Fruit fly (Drosophila melanogaster) whole organism, embryonic: ENCODE data around the gene Shmt.

ENCODE experiments used
- ATbp ChIP-seq: fragments of 200-800 bp; sonication (Bioruptor generic); optimal IDR thresholded peaks from 2 replicates; lab custom pipeline; 2017; ENCODE audit warnings: missing biosample characterization, mild to moderate bottlenecking, missing genetic modification characterization, missing genetic modification reagents
- Antp ChIP-seq: fragments of 200-800 bp; sonication (Bioruptor generic); optimal IDR thresholded peaks from 3 replicates; lab custom pipeline; 2016; ENCODE audit warnings: missing biosample characterization, missing genetic modification characterization
- B-H2 ChIP-seq: fragments of 200-800 bp; sonication (Bioruptor generic); optimal IDR thresholded peaks from 2 replicates; lab custom pipeline; 2018; ENCODE audit warnings: missing biosample characterization, mild to moderate bottlenecking, missing genetic modification characterization
- Bdp1 ChIP-seq: fragments of 200-800 bp; sonication (Bioruptor generic); optimal IDR thresholded peaks from 3 replicates; lab custom pipeline; 2016; ENCODE audit warnings: missing biosample characterization, missing genetic modification characterization
- CG11085 ChIP-seq: fragments of 200-800 bp; sonication (Bioruptor generic); IDR thresholded peaks from 2 replicates; pipeline ENCODE4 v1.3.6; 2022; ENCODE audit warnings: missing biosample characterization, missing genetic modification characterization
- CG11560 ChIP-seq: fragments of 200-800 bp; sonication (Bioruptor generic); IDR thresholded peaks from 3 replicates; pipeline ENCODE4 v1.3.6; 2022; ENCODE audit warnings: missing biosample characterization, missing genetic modification characterization
- CG12104 ChIP-seq: fragments of 200-800 bp; sonication (Bioruptor generic); optimal IDR thresholded peaks from 3 replicates; lab custom pipeline; 2016; ENCODE audit warnings: missing biosample characterization, missing genetic modification characterization
- CG12219 ChIP-seq: fragments of 200-800 bp; sonication (Bioruptor generic); optimal IDR thresholded peaks from 3 replicates; lab custom pipeline; 2018; ENCODE audit warnings: missing biosample characterization, mild to moderate bottlenecking, missing genetic modification characterization
- CG12299 ChIP-seq: fragments of 200-800 bp; sonication (Bioruptor generic); optimal IDR thresholded peaks from 2 replicates; lab custom pipeline; 2018; ENCODE audit warnings: missing biosample characterization, mild to moderate bottlenecking, missing genetic modification characterization
- CG13287 ChIP-seq: fragments of 200-800 bp; sonication (Bioruptor generic); IDR thresholded peaks from 2 replicates; pipeline ENCODE4 v1.3.6; 2022; ENCODE audit warnings: missing biosample characterization, missing genetic modification characterization; ENCODE audit not compliant: partially characterized antibody
- CG15073 ChIP-seq: fragments of 200-800 bp; sonication (Bioruptor generic); optimal IDR thresholded peaks from 2 replicates; lab custom pipeline; 2016; ENCODE audit warnings: missing biosample characterization, missing genetic modification characterization
- CG15514 ChIP-seq: fragments of 200-800 bp; sonication (Bioruptor generic); optimal IDR thresholded peaks from 3 replicates; lab custom pipeline; 2017; ENCODE audit warnings: missing biosample characterization, missing genetic modification characterization, mild to moderate bottlenecking, moderate library complexity, missing genetic modification reagents
- CG2875 ChIP-seq: fragments of 200-800 bp; sonication (Bioruptor generic); optimal IDR thresholded peaks from 2 replicates; lab custom pipeline; 2017; ENCODE audit warnings: missing biosample characterization, mild to moderate bottlenecking, missing genetic modification characterization, missing genetic modification reagents
- CG31388 ChIP-seq: fragments of 200-800 bp; sonication (Bioruptor generic); optimal IDR thresholded peaks from 2 replicates; lab custom pipeline; 2016; ENCODE audit warnings: missing biosample characterization, missing genetic modification characterization
- CG42726 ChIP-seq: fragments of 200-800 bp; sonication (Bioruptor generic); IDR thresholded peaks from 2 replicates; pipeline ENCODE4 v1.3.6; 2022; ENCODE audit warnings: missing biosample characterization, missing genetic modification characterization; ENCODE audit not compliant: partially characterized antibody
- CG4360 ChIP-seq: fragments of 200-800 bp; sonication (Bioruptor generic); IDR thresholded peaks from 2 replicates; pipeline ENCODE4 v1.3.6; 2022; ENCODE audit warnings: missing biosample characterization, missing genetic modification characterization
- CG6765 ChIP-seq: fragments of 200-800 bp; sonication (Bioruptor generic); optimal IDR thresholded peaks from 3 replicates; lab custom pipeline; 2017; ENCODE audit warnings: missing biosample characterization, mild to moderate bottlenecking, missing genetic modification characterization
- CG7556 ChIP-seq: fragments of 200-800 bp; sonication (Bioruptor generic); optimal IDR thresholded peaks from 2 replicates; lab custom pipeline; 2017; ENCODE audit warnings: missing biosample characterization, mild to moderate bottlenecking, missing genetic modification characterization
- CG7987 ChIP-seq: fragments of 200-800 bp; sonication (Bioruptor generic); optimal IDR thresholded peaks from 2 replicates; lab custom pipeline; 2018; ENCODE audit warnings: missing biosample characterization, mild to moderate bottlenecking, missing genetic modification characterization, moderate library complexity
- CG8290 ChIP-seq, 3 experiments: fragments of 200-800 bp; sonication (Bioruptor generic); optimal IDR thresholded peaks; 2 replicates each; lab custom pipeline; 2016 to 2019; ENCODE audit warnings: missing biosample characterization in 3 of 3, missing genetic modification characterization in 3 of 3, mild to moderate bottlenecking in 2 of 3, moderate library complexity in 1 of 3
- CG8478 ChIP-seq: fragments of >200 bp; optimal IDR thresholded peaks from 2 replicates; lab custom pipeline; 2018
- CHES-1-like ChIP-seq: fragments of 200-800 bp; sonication (Bioruptor generic); optimal IDR thresholded peaks from 2 replicates; lab custom pipeline; 2016; ENCODE audit warnings: missing biosample characterization, missing genetic modification characterization
- CoRest ChIP-seq: fragments of 200-800 bp; sonication (Bioruptor generic); optimal IDR thresholded peaks from 3 replicates; lab custom pipeline; 2018; ENCODE audit warnings: missing biosample characterization, mild to moderate bottlenecking, missing genetic modification characterization, moderate library complexity
- Dll ChIP-seq: fragments of 200-800 bp; sonication (Bioruptor generic); IDR thresholded peaks from 4 replicates; pipeline ENCODE4 v1.3.6; 2022; ENCODE audit warnings: missing biosample characterization, missing genetic modification characterization; ENCODE audit not compliant: partially characterized antibody
- Dref ChIP-seq: fragments of 200-800 bp; sonication (Bioruptor generic); IDR thresholded peaks from 2 replicates; pipeline ENCODE4 v1.3.6; 2022; ENCODE audit warnings: missing biosample characterization, missing genetic modification characterization
- Eip74EF ChIP-seq, 2 experiments: fragments of 200-800 bp in 1 of 2; fragments of >200 bp in 1 of 2; sonication (Bioruptor generic) in 1 of 2; optimal IDR thresholded peaks; 2 replicates each; lab custom pipeline; 2017 to 2019; ENCODE audit warnings: missing biosample characterization in 2 of 2, missing genetic modification characterization in 2 of 2, mild to moderate bottlenecking in 1 of 2, moderate library complexity in 1 of 2
- Ets65A ChIP-seq: fragments of 200-800 bp; sonication (Bioruptor generic); peaks from one replicate; lab custom pipeline; 2016; ENCODE audit warnings: missing biosample characterization, missing genetic modification characterization
- Ets97D ChIP-seq: fragments of 200-800 bp; sonication (Bioruptor generic); optimal IDR thresholded peaks from 3 replicates; lab custom pipeline; 2016; ENCODE audit warnings: missing biosample characterization, missing genetic modification characterization
- HLH3B ChIP-seq: fragments of 200-800 bp; sonication (Bioruptor generic); IDR thresholded peaks from 2 replicates; pipeline ENCODE4 v1.3.6; 2022; ENCODE audit warnings: missing biosample characterization, missing genetic modification characterization
- Hand ChIP-seq: fragments of 200-800 bp; sonication (Bioruptor generic); optimal IDR thresholded peaks from 2 replicates; lab custom pipeline; 2017; ENCODE audit warnings: mild to moderate bottlenecking, missing biosample characterization, missing genetic modification reagents, missing genetic modification characterization
- Hmx ChIP-seq: fragments of 200-800 bp; sonication (Bioruptor generic); optimal IDR thresholded peaks from 2 replicates; lab custom pipeline; 2016; ENCODE audit warnings: missing biosample characterization, missing genetic modification characterization
- Lhr ChIP-seq: fragments of 200-800 bp; sonication (Bioruptor generic); optimal IDR thresholded peaks from 3 replicates; lab custom pipeline; 2017; ENCODE audit warnings: mild to moderate bottlenecking, missing biosample characterization, missing genetic modification reagents, missing genetic modification characterization
- Lim3 ChIP-seq: fragments of 200-800 bp; sonication (Bioruptor generic); IDR thresholded peaks from 2 replicates; pipeline ENCODE4 v1.3.6; 2022; ENCODE audit warnings: missing biosample characterization, missing genetic modification characterization
- MBD-R2 ChIP-seq: fragments of 200-800 bp; sonication (Bioruptor generic); IDR thresholded peaks from 2 replicates; pipeline ENCODE4 v1.3.6; 2022; ENCODE audit warnings: missing biosample characterization, missing genetic modification characterization
- Med ChIP-seq: fragments of 200-800 bp; sonication (Bioruptor generic); peaks from one replicate; lab custom pipeline; 2016; ENCODE audit warnings: missing biosample characterization, missing genetic modification characterization, mild to moderate bottlenecking, inconsistent platforms, moderate library complexity
- Six4 ChIP-seq: fragments of 200-800 bp; sonication (Bioruptor generic); optimal IDR thresholded peaks from 2 replicates; lab custom pipeline; 2016; ENCODE audit warnings: missing biosample characterization, missing genetic modification characterization
- ato ChIP-seq: fragments of 200-800 bp; sonication (Bioruptor generic); IDR thresholded peaks from 2 replicates; pipeline ENCODE4 v1.3.6; 2022; ENCODE audit warnings: missing biosample characterization, missing genetic modification characterization; ENCODE audit not compliant: partially characterized antibody
- chm ChIP-seq: fragments of 200-800 bp; sonication (Bioruptor generic); IDR thresholded peaks from 2 replicates; pipeline ENCODE4 v1.3.6; 2022; ENCODE audit warnings: missing biosample characterization, missing genetic modification characterization
- crp ChIP-seq, 2 experiments: fragments of 200-800 bp; sonication (Bioruptor generic); optimal IDR thresholded peaks; 2 replicates in 1 of 2; 3 replicates in 1 of 2; lab custom pipeline; 2017; ENCODE audit warnings: missing biosample characterization in 2 of 2, missing genetic modification characterization in 2 of 2, mild to moderate bottlenecking in 1 of 2, moderate library complexity in 1 of 2
- esg ChIP-seq: fragments of 200-800 bp; sonication (Bioruptor generic); conservative IDR thresholded peaks from 2 replicates; pipeline ENCODE4 v1.3.6; 2022; ENCODE audit warnings: missing biosample characterization, missing genetic modification characterization
- exex ChIP-seq: fragments of 200-800 bp; sonication (Bioruptor generic); optimal IDR thresholded peaks from 4 replicates; lab custom pipeline; 2018; ENCODE audit warnings: missing biosample characterization, mild to moderate bottlenecking, missing genetic modification characterization, moderate library complexity
- hkb ChIP-seq, 2 experiments: fragments of 200-800 bp in 1 of 2; fragments of >200 bp in 1 of 2; sonication (Bioruptor generic) in 1 of 2; IDR thresholded peaks in 1 of 2; optimal IDR thresholded peaks in 1 of 2; 2 replicates each; pipeline versions ENCODE4 v1.3.6 to Lab custom; 2017 to 2022; ENCODE audit warnings: missing biosample characterization in 1 of 2, missing genetic modification characterization in 1 of 2
- klu ChIP-seq: fragments of 200-800 bp; sonication (Bioruptor generic); IDR thresholded peaks from 2 replicates; pipeline ENCODE4 v1.3.6; 2022; ENCODE audit warnings: missing biosample characterization, missing genetic modification characterization
- pnt ChIP-seq: fragments of 200-800 bp; sonication (Bioruptor generic); optimal IDR thresholded peaks from 3 replicates; lab custom pipeline; 2016; ENCODE audit warnings: missing biosample characterization, missing genetic modification characterization
- pum ChIP-seq: fragments of 200-800 bp; sonication (Bioruptor generic); optimal IDR thresholded peaks from 2 replicates; lab custom pipeline; 2016; ENCODE audit warnings: missing biosample characterization, missing genetic modification characterization
- sc ChIP-seq, 3 experiments: fragments of >200 bp in 2 of 3; fragments of 200-800 bp in 1 of 3; sonication (Bioruptor generic) in 1 of 3; optimal IDR thresholded peaks; 2 replicates in 2 of 3; 3 replicates in 1 of 3; lab custom pipeline; 2017; ENCODE audit warnings: mild to moderate bottlenecking in 1 of 3, missing biosample characterization in 1 of 3, missing genetic modification characterization in 1 of 3, missing genetic modification reagents in 1 of 3
- sisA ChIP-seq: fragments of 200-800 bp; sonication (Bioruptor generic); IDR thresholded peaks from 2 replicates; pipeline ENCODE4 v1.3.6; 2022; ENCODE audit warnings: missing biosample characterization, missing genetic modification characterization
- slp2 ChIP-seq: fragments of 200-800 bp; sonication (Bioruptor generic); optimal IDR thresholded peaks from 2 replicates; lab custom pipeline; 2016; ENCODE audit warnings: missing biosample characterization, missing genetic modification characterization
- tgo ChIP-seq: fragments of 200-800 bp; sonication (Bioruptor generic); IDR thresholded peaks from 3 replicates; pipeline ENCODE4 v1.3.6; 2022; ENCODE audit warnings: missing biosample characterization, missing genetic modification characterization
- vfl ChIP-seq: fragments of 200-800 bp; sonication (Bioruptor generic); optimal IDR thresholded peaks from 2 replicates; lab custom pipeline; 2016; ENCODE audit warnings: missing biosample characterization, missing genetic modification characterization

Gene Shmt

DNA sequence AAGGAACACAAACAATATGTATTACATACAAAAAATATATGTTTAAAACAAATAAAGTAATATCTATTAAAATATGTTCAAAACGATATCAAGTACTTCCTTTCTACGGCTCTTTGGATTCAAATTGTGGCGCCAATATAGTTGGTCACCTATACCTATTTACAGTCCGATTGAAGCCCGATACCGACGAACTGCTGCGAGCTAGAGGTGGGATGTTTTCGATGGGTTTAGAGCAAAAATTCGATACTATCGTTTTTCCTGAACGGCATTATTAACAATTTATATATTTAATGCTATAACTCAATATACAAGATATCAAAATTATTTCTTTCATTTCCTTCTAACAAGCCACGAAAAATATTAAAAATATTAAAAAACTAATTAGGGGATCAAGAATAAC lies 25.2 kb upstream of the Shmt start (continued):
- TF ChIP-seq hkb (optimal IDR thresholded peaks at IDR 0.05; lab: Kevin White, UChicago) (no peak), hkb (GFP tag; IDR thresholded peaks at IDR 0.05; lab: Robert Waterston, UW) (no peak), Lhr (GFP tag; lab: Kevin White, UChicago) (no peak), Ets65A (GFP tag; lab: Kevin White, UChicago) (no peak), Bdp1 (GFP tag; lab: Kevin White, UChicago) (no peak), MBD-R2 (no peak; the same call in 1 of the 2 replicates), HLH3B (GFP tag; lab: Robert Waterston, UW) (no peak), CG12104 (GFP tag; lab: Kevin White, UChicago) (no peak), CG42726 (GFP tag; lab: Robert Waterston, UW) (peak; percentile 23; the same call in 1 of the 2 replicates), CG31388 (GFP tag; lab: Kevin White, UChicago) (no peak), CG7987 (GFP tag; lab: Kevin White, UChicago) (no peak), exex (tag; lab: Kevin White, UChicago) (no peak), pum (GFP tag; lab: Kevin White, UChicago) (no peak), pnt (no peak), Hand (GFP tag; lab: Kevin White, UChicago) (no peak), B-H2 (GFP tag; lab: Kevin White, UChicago) (no peak), CG2875 (no peak), Antp (GFP tag; lab: Kevin White, UChicago) (no peak), crp (GFP tag; optimal IDR thresholded peaks at IDR 0.05; lab: Kevin White, UChicago) (no peak), Dll (GFP tag; lab: Robert Waterston, UW) (peak; percentile 75; the same call in 3 of the 4 replicates), CG11085 (GFP tag; lab: Robert Waterston, UW) (no peak), Six4 (GFP tag; lab: Kevin White, UChicago) (no peak), CG8478 (lab: Kevin White, UChicago) (no peak), Med (GFP tag; lab: Kevin White, UChicago) (no peak), CG15514 (peak; percentile 1), esg (GFP tag; lab: Robert Waterston, UW) (no peak), CG4360 (GFP tag; lab: Robert Waterston, UW) (no peak), klu (GFP tag; lab: Robert Waterston, UW) (no peak), CHES-1-like (no peak), CG8290 (GFP tag; optimal IDR thresholded peaks at IDR 0.05; lab: Kevin White, UChicago) (no peak), CG8290 (tag; optimal IDR thresholded peaks at IDR 0.05; lab: Kevin White, UChicago) (no peak), Ets97D (GFP tag; lab: Kevin White, UChicago) (no peak), Eip74EF (GFP tag; optimal IDR thresholded peaks at IDR 0.05; lab: Kevin White, UChicago) (no peak), tgo (GFP tag; lab: Robert Waterston, UW) (no peak), Dref (peak; percentile 75), CG12299 (tag; lab: Kevin White, UChicago) (no peak), CoRest (no peak), CG12219 (no peak), vfl (GFP tag; lab: Kevin White, UChicago) (no peak), CG13287 (GFP tag; lab: Robert Waterston, UW) (peak; percentile 75), chm (GFP tag; lab: Robert Waterston, UW) (no peak), sc (optimal IDR thresholded peaks at IDR 0.05; lab: Kevin White, UChicago) (no peak), sc (GFP tag; optimal IDR thresholded peaks at IDR 0.05; lab: Kevin White, UChicago) (no peak), slp2 (GFP tag; lab: Kevin White, UChicago) (no peak), Lim3 (GFP tag; lab: Robert Waterston, UW) (no peak), CG6765 (GFP tag; lab: Kevin White, UChicago) (no peak), CG15073 (no peak), Hmx (GFP tag; lab: Kevin White, UChicago) (no peak), ato (GFP tag; lab: Robert Waterston, UW) (peak; percentile 62), CG11560 (no peak), sisA (GFP tag; lab: Robert Waterston, UW) (no peak), CG7556 (GFP tag; lab: Kevin White, UChicago) (no peak), ATbp (GFP tag; lab: Kevin White, UChicago) (no peak)
